Fruit fly (Drosophila melanogaster) ovary, adult (tissue): ENCODE data around the gene Nost.
"Not testable (repeated sequence)": the region's sequence is repeated elsewhere in the genome, so short reads cannot be mapped to it uniquely, and the experiment has no call there.

Experiments
- CG17801 ChIP-seq: fragments of 200-800 bp; optimal IDR thresholded peaks from 2 replicates; lab custom pipeline; 2019; ENCODE audit warnings: missing biosample characterization, mild to moderate bottlenecking, missing genetic modification characterization, moderate library complexity; ENCODE audit not compliant: partially characterized antibody

Gene Nost

DNA sequence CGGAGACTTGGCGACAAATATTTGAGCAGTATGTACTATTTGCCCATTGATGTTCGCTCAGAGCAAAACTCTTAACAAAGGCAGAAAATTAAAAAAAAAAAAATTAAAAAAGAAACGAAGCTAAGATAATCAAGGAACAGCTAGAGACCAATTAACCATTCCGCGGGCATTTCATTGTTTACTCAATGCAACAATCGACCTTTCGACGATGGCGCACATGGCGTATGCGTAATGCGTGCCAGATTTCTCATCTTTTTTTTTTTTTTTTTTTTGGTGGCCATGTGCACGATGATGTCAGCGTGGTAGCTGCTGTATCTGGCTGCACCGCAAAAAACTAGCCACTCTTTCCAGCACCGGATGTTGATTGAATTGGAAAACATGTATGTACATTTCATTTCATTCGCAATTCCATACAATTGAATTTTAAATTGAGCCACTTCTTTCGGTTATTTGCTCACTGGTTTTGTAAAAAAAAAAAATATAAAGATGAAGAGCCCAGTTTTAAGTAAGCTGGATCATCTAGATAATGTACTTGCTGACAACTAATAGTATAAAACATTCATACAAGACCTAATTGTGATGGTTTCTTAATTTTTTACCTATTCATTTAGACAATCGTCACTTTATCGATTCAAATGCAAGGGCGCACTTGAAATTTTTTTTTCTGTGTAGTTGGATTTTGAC is 45.8 kb downstream of the Nost start:
- TF ChIP-seq CG17801 (GFP tag; lab: Kevin White, UChicago), result no peak

- TF ChIP-seq CG17801 (GFP tag; lab: Kevin White, UChicago), result no peak
Measured at dm6 chrX:9077558-9077957, 47.6 kb downstream of the Nost start.

DNA sequence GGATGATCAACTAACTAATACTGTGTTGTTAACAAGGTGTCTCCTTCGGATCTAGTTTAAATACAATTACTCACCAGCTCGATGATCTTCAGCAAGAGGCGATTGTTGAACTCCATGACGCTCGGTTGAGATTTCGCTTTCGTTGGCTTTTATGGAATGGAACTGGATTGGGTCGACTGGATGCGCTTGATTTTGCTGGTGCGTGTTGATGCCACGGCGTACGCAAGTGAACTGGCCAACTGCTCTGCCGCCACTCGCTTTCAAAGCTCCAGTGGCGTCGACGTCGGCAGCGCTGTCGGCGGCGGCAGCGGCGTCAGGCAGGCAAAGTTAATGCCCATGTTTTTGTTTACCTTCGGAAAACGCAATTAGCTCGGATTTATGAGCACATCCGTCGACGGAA is 48.3 kb downstream of the Nost start, which contains the start of gene CG44325:
Gene CG44325 (minus strand): TSS at position 237 of the 400 bp plus-strand sequence.
- TF ChIP-seq CG17801 (GFP tag; lab: Kevin White, UChicago), result no peak

DNA sequence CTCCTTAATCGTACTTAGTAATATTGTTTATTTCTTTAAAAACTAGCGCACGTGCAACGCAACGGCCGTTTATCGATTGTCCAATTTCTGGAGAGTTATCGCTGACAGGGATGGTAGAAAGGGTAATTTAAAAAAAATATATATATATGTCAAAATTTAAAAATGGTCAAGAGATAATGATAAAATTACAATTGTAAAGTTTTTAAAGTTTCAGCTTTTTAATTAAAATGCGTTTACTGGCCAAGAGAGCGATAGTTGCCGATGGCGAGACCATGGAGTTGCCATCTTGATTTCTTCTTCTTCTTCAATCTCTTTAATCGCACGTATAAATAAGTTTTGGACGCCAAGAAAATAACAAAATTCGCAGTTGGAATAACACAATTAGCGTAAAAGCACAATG is 51.0 kb downstream of the Nost start, which contains the start of the genes CG7246 and HP1b:
Gene CG7246 (minus strand): TSS at position 96 of the 400 bp plus-strand sequence.
Gene HP1b (plus strand): TSS at position 102 of the 400 bp plus-strand sequence.
- peak; percentile 91 for TF ChIP-seq CG17801 (GFP tag; lab: Kevin White, UChicago)

DNA sequence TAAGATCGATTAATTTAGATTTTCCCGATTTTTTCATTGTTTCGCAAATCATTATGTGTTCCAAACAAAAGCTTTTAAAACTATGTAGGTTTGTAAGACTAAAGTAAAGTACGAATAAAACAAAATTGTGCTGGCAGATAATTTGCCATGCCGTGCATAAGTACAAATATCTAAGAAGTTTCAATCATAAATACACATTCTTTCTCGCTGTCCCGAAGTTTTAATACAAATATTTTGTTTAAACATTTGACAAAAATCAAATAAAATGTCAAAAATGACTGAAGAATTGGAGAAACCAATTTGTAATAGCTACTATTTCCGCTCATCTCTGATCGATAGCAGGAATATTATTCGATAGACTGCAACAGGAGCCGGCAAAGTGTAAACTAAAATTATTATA is 52.6 kb downstream of the Nost start, which contains the start of gene APC4:
Gene APC4 (plus strand): TSS at position 332 of the 400 bp plus-strand sequence.
- TF ChIP-seq CG17801 (GFP tag; lab: Kevin White, UChicago), result peak; percentile 0

DNA sequence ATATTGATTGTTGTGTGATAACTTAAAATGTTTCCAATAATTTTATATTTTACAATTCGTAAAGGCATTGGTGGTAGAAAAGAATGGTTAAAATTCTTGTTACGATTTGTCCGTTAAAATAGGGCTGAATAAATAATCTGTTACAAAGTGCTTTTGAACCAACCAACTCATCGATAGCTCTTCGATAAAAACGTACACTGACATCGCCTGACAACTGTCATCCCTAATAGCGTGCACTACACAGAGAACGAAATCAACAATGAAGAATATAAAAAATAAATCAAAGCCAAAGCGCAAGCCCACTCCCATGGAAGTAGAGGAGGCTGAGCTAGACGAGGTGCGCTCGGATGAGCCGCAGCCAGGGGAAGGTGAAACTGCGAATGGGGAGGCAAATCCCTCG is 55.7 kb downstream of the Nost start, which contains the start of gene CG32708:
Gene CG32708 (plus strand): TSS at position 207 of the 400 bp plus-strand sequence.
- TF ChIP-seq CG17801 (GFP tag; lab: Kevin White, UChicago), result peak; percentile 51

DNA sequence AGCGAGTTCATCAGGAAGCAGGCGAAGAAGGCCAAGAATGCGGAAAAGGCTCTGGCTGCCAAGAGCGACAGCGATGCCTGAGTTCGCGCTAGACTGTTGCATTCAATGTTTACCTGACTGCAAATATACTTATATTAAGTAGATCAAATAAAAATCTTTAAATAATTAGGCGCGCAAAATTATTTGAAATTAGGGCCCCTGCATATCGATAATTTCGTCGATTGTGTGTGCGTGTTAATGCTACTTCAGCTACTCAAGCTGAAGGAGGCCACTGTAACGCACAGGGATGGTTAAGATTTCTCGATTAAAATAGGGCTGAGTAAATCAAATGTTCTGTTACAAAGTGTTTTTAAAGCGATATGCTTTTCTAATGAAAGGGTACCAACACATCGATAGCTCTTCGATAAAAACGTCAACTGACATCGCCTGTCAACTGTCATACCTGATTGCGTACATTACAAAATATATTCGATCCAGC is 56.7 kb downstream of the Nost start, which contains the start of gene CG32706:
Gene CG32706 (plus strand): TSS at position 428 of the 478 bp plus-strand sequence.
- not testable (repeated sequence) for TF ChIP-seq CG17801 (GFP tag; lab: Kevin White, UChicago)

- not testable (repeated sequence) for TF ChIP-seq CG17801 (GFP tag; lab: Kevin White, UChicago)
Measured at dm6 chrX:9087920-9088417, 58.0 kb downstream of the Nost start, which contains the start of gene CG6999. Gene CG6999 (plus strand): TSS chrX:9088367.

- TF ChIP-seq CG17801 (GFP tag; lab: Kevin White, UChicago), result peak; percentile 69
Measured at dm6 chrX:9089254-9090056, 59.5 kb downstream of the Nost start, which contains the start of gene CCT2. Gene CCT2 (plus strand): TSS chrX:9089513.

dm6 chrX:9090057-9090358 is 60.0 kb downstream of the Nost start:
- no peak for TF ChIP-seq CG17801 (GFP tag; lab: Kevin White, UChicago)

DNA sequence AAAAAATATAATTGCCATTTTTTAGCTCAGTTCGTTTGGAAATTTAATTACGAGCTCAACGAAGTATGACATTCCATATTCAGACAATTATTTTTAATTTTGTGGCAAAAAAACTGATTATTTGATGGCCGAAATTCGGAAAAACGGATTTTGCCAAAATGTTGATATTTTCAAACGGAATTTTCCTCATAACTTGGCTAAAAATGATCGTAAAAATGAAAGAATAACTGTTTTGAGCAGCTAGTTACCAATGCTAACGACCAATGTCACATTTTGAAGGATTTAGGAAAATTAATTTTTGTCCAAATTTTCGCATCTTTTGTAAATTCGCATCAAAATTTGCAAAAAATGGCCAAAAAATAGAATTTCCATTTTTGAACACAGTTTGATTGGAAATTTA is 63.1 kb downstream of the Nost start:
- no peak for TF ChIP-seq CG17801 (GFP tag; lab: Kevin White, UChicago)

DNA sequence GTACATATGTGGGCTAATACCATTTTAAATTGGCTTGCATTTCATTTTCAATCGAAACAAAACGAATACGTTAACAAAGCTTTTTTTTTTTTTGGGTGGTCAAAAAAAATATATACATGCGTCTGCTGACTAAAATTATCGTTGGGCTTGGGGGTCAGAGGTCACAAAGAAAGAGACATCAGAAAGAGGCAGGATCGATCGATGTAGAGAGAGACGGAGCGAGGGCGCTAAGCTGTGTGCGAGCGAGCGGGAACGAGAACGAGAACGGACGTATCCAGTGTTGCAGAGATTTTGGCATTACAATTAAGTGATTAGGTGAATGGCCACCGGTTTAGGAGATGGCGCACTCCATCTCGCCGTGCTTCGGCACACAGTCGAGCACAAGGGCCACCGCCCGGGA is 63.9 kb downstream of the Nost start:
- TF ChIP-seq CG17801 (GFP tag; lab: Kevin White, UChicago), result no peak

DNA sequence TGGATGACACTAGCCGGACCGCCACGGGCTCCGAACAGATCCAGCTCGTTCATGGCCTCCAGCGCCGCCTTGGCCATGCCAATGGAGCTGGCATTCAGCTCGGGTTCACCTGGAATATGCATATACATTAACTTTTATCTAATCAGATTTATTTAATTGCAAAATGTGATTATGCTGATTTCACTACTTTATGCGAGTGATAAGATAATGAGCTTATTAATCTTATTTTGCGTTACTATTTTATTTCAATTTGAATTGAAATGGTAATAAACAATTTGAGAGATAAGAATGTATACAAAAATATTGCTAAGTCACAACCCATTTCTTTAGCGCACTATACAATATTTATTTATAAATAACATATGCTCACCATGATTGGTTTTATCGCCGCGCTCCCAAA is 72.1 kb downstream of the Nost start:
- no peak for TF ChIP-seq CG17801 (GFP tag; lab: Kevin White, UChicago)

dm6 chrX:9103308-9104185 is 73.5 kb downstream of the Nost start, which contains the start of gene CG7766:
Gene CG7766 (minus strand): TSS chrX:9103739.
- TF ChIP-seq CG17801 (GFP tag; lab: Kevin White, UChicago), result no peak
